Fruit fly (Drosophila melanogaster): ENCODE results near the gene Eig71Ej.

Gene Eig71Ej

DNA sequence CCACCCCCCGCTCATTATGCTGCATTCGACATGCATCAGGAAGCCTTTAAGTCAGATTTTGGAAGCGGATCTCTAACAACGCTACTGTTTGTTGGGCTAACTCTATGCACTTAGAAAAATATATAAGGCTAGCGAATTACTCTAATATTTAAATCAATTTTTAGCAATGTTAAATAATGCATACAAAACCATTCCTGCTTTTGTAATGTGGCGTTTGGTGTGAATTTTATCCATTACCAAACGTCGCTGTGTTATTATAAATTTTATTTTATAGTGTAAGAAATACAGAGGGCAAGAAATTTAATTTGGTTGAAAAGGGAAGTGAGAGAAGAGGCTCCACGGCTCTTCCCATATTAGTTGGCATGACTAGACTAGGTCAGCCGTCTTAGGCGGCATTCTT is 12.0 kb upstream of the Eig71Ej start:
- no peak for TF ChIP-seq CG7045 (GFP tag; optimal IDR thresholded peaks at IDR 0.05)
- no peak for TF ChIP-seq Clk (GFP tag; optimal IDR thresholded peaks at IDR 0.05)
- no peak for TF ChIP-seq bab1 (GFP tag; optimal IDR thresholded peaks at IDR 0.05)
- no peak for TF ChIP-seq CG14711 (tag; optimal IDR thresholded peaks at IDR 0.05)
- TF ChIP-seq CG33017 (tag; optimal IDR thresholded peaks at IDR 0.05): no peak
- TF ChIP-seq CG11617 (GFP tag; optimal IDR thresholded peaks at IDR 0.05): no peak
- no peak for TF ChIP-seq Hr96 (GFP tag; optimal IDR thresholded peaks at IDR 0.05)
- TF ChIP-seq toe (GFP tag; optimal IDR thresholded peaks at IDR 0.05): no peak
- TF ChIP-seq tj (GFP tag; optimal IDR thresholded peaks at IDR 0.05): no peak
- no peak for TF ChIP-seq pad (GFP tag; optimal IDR thresholded peaks at IDR 0.05)
- TF ChIP-seq CG12768 (GFP tag; optimal IDR thresholded peaks at IDR 0.05): no peak
- TF ChIP-seq cnc (optimal IDR thresholded peaks at IDR 0.05): no peak
- no peak for TF ChIP-seq ovo (GFP tag; optimal IDR thresholded peaks at IDR 0.05)
- no peak for TF ChIP-seq cic (GFP tag; optimal IDR thresholded peaks at IDR 0.05)
- no peak for TF ChIP-seq CG5204 (GFP tag; optimal IDR thresholded peaks at IDR 0.05)
- TF ChIP-seq Crg-1 (GFP tag; optimal IDR thresholded peaks at IDR 0.05): no peak
- TF ChIP-seq Mnt (GFP tag; optimal IDR thresholded peaks at IDR 0.05): no peak
- no peak for TF ChIP-seq kay (GFP tag; ENCODE audit: borderline replicate concordance)
- no peak for TF ChIP-seq CG7101 (tag; optimal IDR thresholded peaks at IDR 0.05)
- no peak for TF ChIP-seq CG1620 (GFP tag; optimal IDR thresholded peaks at IDR 0.05)

DNA sequence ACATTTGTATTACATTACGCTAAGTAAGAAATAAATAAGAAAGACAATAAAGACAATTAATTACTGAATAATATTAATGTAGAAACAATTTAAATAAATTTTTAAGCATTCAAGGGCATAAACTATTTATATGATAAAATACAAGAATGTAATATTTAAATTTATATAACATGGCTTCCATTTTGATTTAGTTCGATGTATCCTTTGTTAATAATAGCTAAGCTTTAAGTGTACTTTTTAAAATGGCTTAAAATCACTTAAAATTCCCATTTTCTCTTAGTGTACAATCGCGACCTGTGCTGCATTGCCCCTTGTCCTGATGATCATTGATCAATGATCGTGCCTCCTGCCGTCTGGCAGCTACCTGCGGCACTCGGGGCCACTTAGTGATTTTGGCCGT is 9.6 kb upstream of the Eig71Ej start:
- no peak for TF ChIP-seq pad (GFP tag; optimal IDR thresholded peaks at IDR 0.05)
- no peak for TF ChIP-seq Hr96 (GFP tag; optimal IDR thresholded peaks at IDR 0.05)
- no peak for TF ChIP-seq Crg-1 (GFP tag; optimal IDR thresholded peaks at IDR 0.05)
- no peak for TF ChIP-seq toe (GFP tag; optimal IDR thresholded peaks at IDR 0.05)
- no peak for TF ChIP-seq CG1620 (GFP tag; optimal IDR thresholded peaks at IDR 0.05)
- TF ChIP-seq cnc (optimal IDR thresholded peaks at IDR 0.05): no peak
- no peak for TF ChIP-seq CG7101 (tag; optimal IDR thresholded peaks at IDR 0.05)
- TF ChIP-seq ovo (GFP tag; optimal IDR thresholded peaks at IDR 0.05): no peak
- TF ChIP-seq tj (GFP tag; optimal IDR thresholded peaks at IDR 0.05): no peak
- TF ChIP-seq CG12768 (GFP tag; optimal IDR thresholded peaks at IDR 0.05): no peak
- TF ChIP-seq CG5204 (GFP tag; optimal IDR thresholded peaks at IDR 0.05): no peak
- TF ChIP-seq cic (GFP tag; optimal IDR thresholded peaks at IDR 0.05): no peak
- no peak for TF ChIP-seq CG14711 (tag; optimal IDR thresholded peaks at IDR 0.05)
- TF ChIP-seq bab1 (GFP tag; optimal IDR thresholded peaks at IDR 0.05): no peak
- no peak for TF ChIP-seq CG11617 (GFP tag; optimal IDR thresholded peaks at IDR 0.05)
- TF ChIP-seq Mnt (GFP tag; optimal IDR thresholded peaks at IDR 0.05): no peak

DNA sequence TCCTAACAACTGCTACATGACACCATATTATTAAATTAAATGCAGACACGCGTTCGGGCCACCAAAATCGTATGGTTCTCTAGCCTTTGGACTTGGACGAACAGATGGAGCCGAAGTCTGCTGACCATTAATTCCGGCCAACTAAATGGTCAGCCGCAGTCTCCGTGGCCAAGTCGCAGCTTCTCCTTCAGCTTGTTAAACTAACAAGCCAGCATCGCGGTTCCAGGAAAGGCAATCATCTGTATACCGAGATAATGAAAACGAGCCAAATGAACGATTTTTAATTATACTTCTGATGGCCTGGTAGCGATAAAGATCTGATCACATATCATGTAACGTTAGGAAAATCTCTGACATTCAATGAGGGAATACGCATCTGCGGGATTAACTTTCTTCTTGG is 9.1 kb upstream of the Eig71Ej start:
- TF ChIP-seq pad (GFP tag; optimal IDR thresholded peaks at IDR 0.05) (no peak), Mnt (GFP tag; optimal IDR thresholded peaks at IDR 0.05) (no peak), CG7045 (GFP tag; optimal IDR thresholded peaks at IDR 0.05) (no peak), ovo (GFP tag; optimal IDR thresholded peaks at IDR 0.05) (no peak), CG14711 (tag; optimal IDR thresholded peaks at IDR 0.05) (no peak), CG7101 (tag; optimal IDR thresholded peaks at IDR 0.05) (no peak), tj (GFP tag; optimal IDR thresholded peaks at IDR 0.05) (no peak)

DNA sequence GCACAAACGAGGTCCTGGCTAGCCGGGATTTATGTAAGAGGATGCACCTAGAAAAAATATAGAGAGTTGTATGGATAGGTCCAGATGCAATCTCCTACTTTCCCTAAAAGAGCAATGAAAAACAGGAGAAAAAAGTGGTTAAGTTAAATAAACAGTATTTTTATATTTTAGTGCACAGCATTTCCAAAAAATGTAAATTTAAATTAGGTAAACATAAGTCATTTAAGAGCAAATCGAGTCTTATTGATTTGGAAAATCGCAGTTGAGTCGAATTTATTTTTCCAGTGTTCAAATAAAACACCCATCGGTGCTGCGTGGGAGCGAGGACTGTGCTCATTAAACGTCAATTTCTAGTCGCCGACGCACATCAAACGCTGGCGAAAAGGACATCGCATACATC is 4.9 kb upstream of the Eig71Ej start:
- TF ChIP-seq CG5204 (GFP tag; optimal IDR thresholded peaks at IDR 0.05) (no peak), pad (GFP tag; optimal IDR thresholded peaks at IDR 0.05) (no peak), Crg-1 (GFP tag; optimal IDR thresholded peaks at IDR 0.05) (no peak), Mnt (GFP tag; optimal IDR thresholded peaks at IDR 0.05) (no peak), tj (GFP tag; optimal IDR thresholded peaks at IDR 0.05) (no peak), cic (GFP tag; optimal IDR thresholded peaks at IDR 0.05) (no peak), CG12768 (GFP tag; optimal IDR thresholded peaks at IDR 0.05) (no peak), CG33017 (tag; optimal IDR thresholded peaks at IDR 0.05) (no peak), kay (GFP tag; ENCODE audit: borderline replicate concordance) (no peak)

DNA sequence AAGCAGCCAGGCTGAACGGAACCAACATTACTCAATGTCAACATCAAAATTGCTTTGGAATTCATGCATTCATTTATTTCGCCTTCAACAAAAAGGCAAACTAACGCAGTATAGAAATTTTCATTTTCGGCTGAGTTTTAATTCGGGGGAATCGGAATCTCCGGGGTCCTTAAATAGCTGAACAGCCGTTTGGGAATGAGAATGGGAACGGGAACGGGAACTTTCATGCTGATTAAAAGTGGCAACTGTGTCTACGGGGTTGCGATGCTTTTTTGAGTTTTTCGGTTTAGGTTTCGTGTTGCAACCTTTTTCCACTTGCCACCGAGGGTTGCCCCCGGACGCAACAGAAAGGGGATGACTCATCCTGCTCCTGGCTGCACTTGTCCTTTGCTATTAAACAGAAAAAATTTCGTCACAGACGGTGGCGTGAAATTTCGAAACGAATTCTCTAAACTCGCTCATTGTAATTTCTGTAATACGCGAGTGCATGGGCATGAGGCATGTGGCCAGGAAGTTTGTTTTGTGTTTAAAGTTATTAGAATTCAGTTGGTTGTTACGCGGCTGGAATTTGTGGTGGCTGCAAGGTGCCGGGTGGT is 3.5 kb upstream of the Eig71Ej start:
- no peak for TF ChIP-seq pad (GFP tag; optimal IDR thresholded peaks at IDR 0.05)
- no peak for TF ChIP-seq CG33017 (tag; optimal IDR thresholded peaks at IDR 0.05)
- TF ChIP-seq cic (GFP tag; optimal IDR thresholded peaks at IDR 0.05): no peak
- TF ChIP-seq Mnt (GFP tag; optimal IDR thresholded peaks at IDR 0.05): no peak
- TF ChIP-seq CG11617 (GFP tag; optimal IDR thresholded peaks at IDR 0.05): no peak
- no peak for TF ChIP-seq kay (GFP tag; ENCODE audit: borderline replicate concordance)
- no peak for TF ChIP-seq tj (GFP tag; optimal IDR thresholded peaks at IDR 0.05)
- no peak for TF ChIP-seq CG14711 (tag; optimal IDR thresholded peaks at IDR 0.05)
- no peak for TF ChIP-seq cnc (optimal IDR thresholded peaks at IDR 0.05)
- no peak for TF ChIP-seq toe (GFP tag; optimal IDR thresholded peaks at IDR 0.05)
- no peak for TF ChIP-seq Crg-1 (GFP tag; optimal IDR thresholded peaks at IDR 0.05)
- no peak for TF ChIP-seq CG1620 (GFP tag; optimal IDR thresholded peaks at IDR 0.05)
- TF ChIP-seq Clk (GFP tag; optimal IDR thresholded peaks at IDR 0.05): no peak
- TF ChIP-seq CG12768 (GFP tag; optimal IDR thresholded peaks at IDR 0.05): no peak
- no peak for TF ChIP-seq bab1 (GFP tag; optimal IDR thresholded peaks at IDR 0.05)
- TF ChIP-seq Hr96 (GFP tag; optimal IDR thresholded peaks at IDR 0.05): no peak

DNA sequence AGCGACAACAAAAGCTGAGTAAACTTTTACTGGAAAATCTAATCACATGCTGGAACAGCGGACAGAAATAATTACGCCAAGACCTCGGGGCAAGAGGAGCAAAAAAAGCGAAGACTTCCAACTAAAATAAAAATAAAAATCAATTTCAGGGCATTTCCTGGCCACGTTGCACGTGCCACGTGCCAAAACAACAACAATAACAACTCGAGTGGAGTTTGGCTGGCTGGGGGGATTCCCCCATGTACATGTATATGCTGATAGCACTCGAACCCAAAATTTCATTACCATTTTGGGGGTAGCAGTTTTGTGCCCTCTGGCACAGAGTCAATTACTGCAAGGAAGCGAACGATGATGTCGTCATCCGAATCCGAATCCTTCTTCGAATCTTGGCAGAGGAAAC is 1.7 kb upstream of the Eig71Ej start:
- no peak for TF ChIP-seq CG7045 (GFP tag; optimal IDR thresholded peaks at IDR 0.05)
- no peak for TF ChIP-seq CG12768 (GFP tag; optimal IDR thresholded peaks at IDR 0.05)
- TF ChIP-seq Clk (GFP tag; optimal IDR thresholded peaks at IDR 0.05): no peak
- no peak for TF ChIP-seq tj (GFP tag; optimal IDR thresholded peaks at IDR 0.05)
- no peak for TF ChIP-seq CG5204 (GFP tag; optimal IDR thresholded peaks at IDR 0.05)
- TF ChIP-seq toe (GFP tag; optimal IDR thresholded peaks at IDR 0.05): no peak
- no peak for TF ChIP-seq pad (GFP tag; optimal IDR thresholded peaks at IDR 0.05)
- TF ChIP-seq kay (GFP tag; ENCODE audit: borderline replicate concordance): no peak
- TF ChIP-seq CG14711 (tag; optimal IDR thresholded peaks at IDR 0.05): no peak
- no peak for TF ChIP-seq Mnt (GFP tag; optimal IDR thresholded peaks at IDR 0.05)
- no peak for TF ChIP-seq ovo (GFP tag; optimal IDR thresholded peaks at IDR 0.05)
